Worm (Caenorhabditis elegans) whole organism, L3 larva: ENCODE measurements around the gene T05A1.5.

Source experiments
- ama-1 ChIP-seq: fragments of 150-350 bp; optimal IDR thresholded peaks from 2 replicates; lab custom pipeline; 2018
- ceh-28 ChIP-seq: fragments of 150-350 bp; optimal IDR thresholded peaks from 2 replicates; lab custom pipeline; 2014; ENCODE audit warnings: missing biosample characterization, missing genetic modification reagents, missing genetic modification characterization
- daf-12 ChIP-seq: fragments of 150-350 bp; optimal IDR thresholded peaks from 2 replicates; lab custom pipeline; 2014; ENCODE audit warnings: missing biosample characterization, missing genetic modification reagents, missing genetic modification characterization
- elt-1 ChIP-seq: fragments of 150-350 bp; optimal IDR thresholded peaks from 2 replicates; lab custom pipeline; 2014; ENCODE audit warnings: missing biosample characterization, missing genetic modification characterization
- elt-2 ChIP-seq: sonication (generic microtip); optimal IDR thresholded peaks from 2 replicates; lab custom pipeline; 2016; ENCODE audit warnings: missing genetic modification reagents, mild to moderate bottlenecking, missing genetic modification characterization, missing compliant biosample characterization
- fkh-2 ChIP-seq: fragments of 150-350 bp; optimal IDR thresholded peaks from 2 replicates; lab custom pipeline; 2014; ENCODE audit warnings: missing biosample characterization, missing genetic modification reagents, missing genetic modification characterization
- hmg-11 ChIP-seq: sonication (generic microtip); optimal IDR thresholded peaks from 2 replicates; lab custom pipeline; 2016; ENCODE audit warnings: missing genetic modification characterization, missing compliant biosample characterization
- lin-15B ChIP-seq: fragments of 150-350 bp; optimal IDR thresholded peaks from 2 replicates; lab custom pipeline; 2014; ENCODE audit warnings: missing biosample characterization, missing genetic modification characterization
- mml-1 ChIP-seq: fragments of 150-350 bp; sonication (generic microtip); optimal IDR thresholded peaks from 3 replicates; lab custom pipeline; 2014; ENCODE audit warnings: missing biosample characterization, missing genetic modification characterization
- nfya-1 ChIP-seq: sonication (generic microtip); optimal IDR thresholded peaks from 2 replicates; lab custom pipeline; 2017; ENCODE audit warnings: missing genetic modification characterization, mild to moderate bottlenecking, missing compliant biosample characterization, antibody characterized with exemption, moderate library complexity; ENCODE audit not compliant: insufficient read depth
- nhr-76 ChIP-seq: fragments of 150-350 bp; sonication (generic microtip); optimal IDR thresholded peaks from 5 replicates; lab custom pipeline; 2014; ENCODE audit warnings: missing biosample characterization, missing genetic modification characterization
- pha-4 ChIP-seq: fragments of 150-350 bp; optimal IDR thresholded peaks from 2 replicates; lab custom pipeline; 2014; ENCODE audit warnings: missing biosample characterization, missing genetic modification reagents, missing genetic modification characterization
- unc-62 ChIP-seq: fragments of 150-350 bp; sonication (generic microtip); optimal IDR thresholded peaks from 4 replicates; lab custom pipeline; 2014; ENCODE audit warnings: missing biosample characterization, missing genetic modification reagents, missing genetic modification characterization
- zag-1 ChIP-seq: fragments of 150-350 bp; optimal IDR thresholded peaks from 2 replicates; lab custom pipeline; 2014; ENCODE audit warnings: missing biosample characterization, missing genetic modification characterization

- TF ChIP-seq daf-12 (tag; lab: Kevin White, UChicago), result no peak
- no peak for TF ChIP-seq elt-1
- no peak for TF ChIP-seq unc-62 (GFP tag; lab: Kevin White, UChicago)
- no peak for TF ChIP-seq hmg-11 (tag; lab: Kevin White, UChicago)
- TF ChIP-seq zag-1 (tag; lab: Kevin White, UChicago), result no peak
- TF ChIP-seq mml-1 (tag; lab: Kevin White, UChicago), result no peak
- TF ChIP-seq ceh-28 (tag; lab: Kevin White, UChicago), result no peak
- no peak for TF ChIP-seq ama-1 (lab: Kevin White, UChicago)
- no peak for TF ChIP-seq nhr-76 (tag; lab: Kevin White, UChicago)
- TF ChIP-seq elt-2 (tag; lab: Kevin White, UChicago), result peak; percentile 58
- TF ChIP-seq fkh-2 (tag; lab: Kevin White, UChicago), result no peak
- TF ChIP-seq lin-15B, result no peak
- TF ChIP-seq nfya-1 (tag; lab: Kevin White, UChicago), result peak; percentile 34
- TF ChIP-seq pha-4 (tag; lab: Kevin White, UChicago), result no peak
Observed at ce11 chrIV:9516831-9517230, 29.3 kb upstream of the T05A1.5 start, which contains the start of gene C33A12.19.
